Worm (Caenorhabditis elegans) whole organism, young adult: ENCODE data around the gene sph-1.

Experiments used
- egl-18 ChIP-seq: fragments of 200-800 bp; sonication (Bioruptor generic); IDR thresholded peaks from 2 replicates; pipeline ENCODE4 v1.3.6; 2022; ENCODE audit warnings: missing genetic modification reagents, missing genetic modification characterization, missing compliant biosample characterization
- pbrm-1 ChIP-seq: fragments of 200-800 bp; sonication (Bioruptor generic); IDR thresholded peaks from 2 replicates; pipeline ENCODE4 v1.3.6; 2022; ENCODE audit warnings: missing genetic modification reagents, missing genetic modification characterization, missing compliant biosample characterization
- pha-4 ChIP-seq: fragments of 150-350 bp; sonication (generic microtip); optimal IDR thresholded peaks from 2 replicates; lab custom pipeline; 2014; ENCODE audit warnings: missing biosample characterization, missing genetic modification reagents, missing genetic modification characterization

- TF ChIP-seq pha-4 (tag; lab: Kevin White, UChicago): no peak
- TF ChIP-seq egl-18 (GFP tag; lab: Robert Waterston, UW): no peak
- no peak for TF ChIP-seq pbrm-1 (GFP tag; lab: Robert Waterston, UW)
These were observed 42.6 kb upstream of the sph-1 start, which contains the start of gene pct-1 for ce11 chrIV:8175686-8176532.
